Fruit fly (Drosophila melanogaster): ENCODE measurements around the gene Gr22e.

dm6 chr2L:1793168-1793567 is 9.3 kb downstream of the Gr22e start, which contains the start of gene Gr22b:
- TF ChIP-seq tj (GFP tag; optimal IDR thresholded peaks at IDR 0.05), result no peak
- TF ChIP-seq CG12768 (GFP tag; optimal IDR thresholded peaks at IDR 0.05), result no peak
- no peak for TF ChIP-seq Hr96 (GFP tag; optimal IDR thresholded peaks at IDR 0.05)
- no peak for TF ChIP-seq CG7101 (tag; optimal IDR thresholded peaks at IDR 0.05)
- no peak for TF ChIP-seq kay (GFP tag; ENCODE audit: borderline replicate concordance)
- no peak for TF ChIP-seq CG7045 (GFP tag; optimal IDR thresholded peaks at IDR 0.05)
- TF ChIP-seq bab1 (GFP tag; optimal IDR thresholded peaks at IDR 0.05), result no peak
- TF ChIP-seq CG14711 (tag; optimal IDR thresholded peaks at IDR 0.05), result no peak
- no peak for TF ChIP-seq pad (GFP tag; optimal IDR thresholded peaks at IDR 0.05)
